Worm (Caenorhabditis elegans) whole organism, L4 larva: ENCODE data around the gene ZC116.5.

ENCODE experiments used
- D1046.2 ChIP-seq: fragments of 200-800 bp; sonication (Bioruptor generic); IDR thresholded peaks from 2 replicates; pipeline ENCODE4 v1.3.6; 2022; ENCODE audit warnings: missing genetic modification characterization, missing compliant biosample characterization
- F26F4.8 ChIP-seq: fragments of 200-800 bp; sonication (Bioruptor generic); conservative IDR thresholded peaks from 2 replicates; pipeline ENCODE4 v1.3.6; 2022; ENCODE audit warnings: missing genetic modification characterization, missing compliant biosample characterization
- R02D3.7 ChIP-seq: fragments of 150-350 bp; sonication (generic microtip); optimal IDR thresholded peaks from 3 replicates; lab custom pipeline; 2014; ENCODE audit warnings: missing biosample characterization, missing genetic modification characterization
- T26A8.4 ChIP-seq: fragments of 200-800 bp; sonication (Bioruptor generic); IDR thresholded peaks from 2 replicates; pipeline ENCODE4 v1.3.6; 2022; ENCODE audit warnings: missing genetic modification characterization, missing compliant biosample characterization
- Y105C5A.15 ChIP-seq: fragments of 200-800 bp; sonication (Bioruptor generic); IDR thresholded peaks from 2 replicates; pipeline ENCODE4 v1.3.6; 2022; ENCODE audit warnings: missing genetic modification characterization, missing compliant biosample characterization
- Y48G9A.11 ChIP-seq: fragments of 200-800 bp; sonication (Bioruptor generic); IDR thresholded peaks from 2 replicates; pipeline ENCODE4 v1.3.6; 2022; ENCODE audit warnings: missing genetic modification reagents, missing genetic modification characterization, missing compliant biosample characterization
- ZK546.5 ChIP-seq, 2 experiments: sonication (generic microtip); optimal IDR thresholded peaks; 2 replicates each; lab custom pipeline; 2017; ENCODE audit warnings: missing biosample characterization in 2 of 2, missing genetic modification characterization in 2 of 2
- aha-1 ChIP-seq: fragments of 150-350 bp; peaks from one replicate; lab custom pipeline; 2014; ENCODE audit warnings: missing biosample characterization, missing genetic modification characterization
- aly-2 ChIP-seq: sonication (generic microtip); optimal IDR thresholded peaks from 2 replicates; lab custom pipeline; 2018; ENCODE audit warnings: missing biosample characterization, missing genetic modification characterization
- ceh-28 ChIP-seq: fragments of 150-350 bp; optimal IDR thresholded peaks from 2 replicates; lab custom pipeline; 2014; ENCODE audit warnings: missing biosample characterization, missing genetic modification reagents, missing genetic modification characterization
- ceh-62 ChIP-seq: sonication (generic microtip); optimal IDR thresholded peaks from 2 replicates; lab custom pipeline; 2017; ENCODE audit warnings: missing biosample characterization, missing genetic modification characterization
- ceh-82 ChIP-seq: sonication (generic microtip); optimal IDR thresholded peaks from 2 replicates; lab custom pipeline; 2017; ENCODE audit warnings: missing biosample characterization, missing genetic modification characterization
- cey-2 ChIP-seq: sonication (generic microtip); optimal IDR thresholded peaks from 3 replicates; lab custom pipeline; 2017; ENCODE audit warnings: missing genetic modification characterization, mild to moderate bottlenecking, missing compliant biosample characterization, antibody characterized with exemption, borderline replicate concordance; ENCODE audit not compliant: insufficient read depth
- daf-12 ChIP-seq: fragments of 150-350 bp; optimal IDR thresholded peaks from 2 replicates; lab custom pipeline; 2014; ENCODE audit warnings: missing biosample characterization, missing genetic modification reagents, missing genetic modification characterization
- daf-16 ChIP-seq, 3 experiments: sonication (generic microtip); optimal IDR thresholded peaks; 2 replicates each; lab custom pipeline; 2016 to 2017; ENCODE audit warnings: missing genetic modification characterization in 3 of 3, missing genetic modification reagents in 3 of 3, mild to moderate bottlenecking in 2 of 3, missing compliant biosample characterization in 2 of 3, missing biosample characterization in 1 of 3, moderate library complexity in 1 of 3
- daf-19 ChIP-seq: fragments of 200-800 bp; sonication (Bioruptor generic); conservative IDR thresholded peaks from 2 replicates; pipeline ENCODE4 v1.3.6; 2022; ENCODE audit warnings: missing genetic modification characterization, missing compliant biosample characterization
- dmd-9 ChIP-seq: fragments of 200-800 bp; sonication (Bioruptor generic); IDR thresholded peaks from 2 replicates; pipeline ENCODE4 v1.3.6; 2022; ENCODE audit warnings: missing genetic modification reagents, missing genetic modification characterization, missing compliant biosample characterization
- dve-1 ChIP-seq: sonication (generic microtip); optimal IDR thresholded peaks from 2 replicates; lab custom pipeline; 2017; ENCODE audit warnings: antibody characterized with exemption, mild to moderate bottlenecking, missing genetic modification characterization, missing compliant biosample characterization; ENCODE audit not compliant: insufficient read depth
- egl-27 ChIP-seq: sonication (generic microtip); optimal IDR thresholded peaks from 3 replicates; lab custom pipeline; 2017; ENCODE audit warnings: missing biosample characterization, missing genetic modification reagents, missing genetic modification characterization
- fkh-10 ChIP-seq: fragments of 150-350 bp; optimal IDR thresholded peaks from 2 replicates; lab custom pipeline; 2014; ENCODE audit warnings: missing biosample characterization, missing genetic modification reagents, missing genetic modification characterization
- gei-8 ChIP-seq: fragments of 200-800 bp; sonication (Bioruptor generic); optimal IDR thresholded peaks from 2 replicates; lab custom pipeline; 2018; ENCODE audit warnings: mild to moderate bottlenecking, missing genetic modification characterization, missing compliant biosample characterization
- hlh-11 ChIP-seq: fragments of 200-800 bp; sonication (Bioruptor generic); optimal IDR thresholded peaks from 2 replicates; lab custom pipeline; 2018; ENCODE audit warnings: mild to moderate bottlenecking, missing genetic modification characterization, missing compliant biosample characterization
- hlh-30 ChIP-seq: sonication (generic microtip); optimal IDR thresholded peaks from 2 replicates; lab custom pipeline; 2017; ENCODE audit warnings: antibody characterized with exemption, mild to moderate bottlenecking, missing genetic modification characterization, missing compliant biosample characterization; ENCODE audit not compliant: insufficient read depth
- jun-1 ChIP-seq: fragments of 150-350 bp; optimal IDR thresholded peaks from 2 replicates; lab custom pipeline; 2014; ENCODE audit warnings: missing biosample characterization, missing genetic modification reagents, missing genetic modification characterization
- lim-7 ChIP-seq: fragments of 200-800 bp; sonication (Bioruptor generic); IDR thresholded peaks from 2 replicates; pipeline ENCODE4 v1.3.6; 2022; ENCODE audit warnings: missing genetic modification characterization, missing compliant biosample characterization
- lin-13 ChIP-seq: fragments of 150-350 bp; optimal IDR thresholded peaks from 2 replicates; lab custom pipeline; 2014; ENCODE audit warnings: missing biosample characterization, missing genetic modification reagents, missing genetic modification characterization
- lin-29 ChIP-seq: fragments of 200-800 bp; sonication (Bioruptor generic); IDR thresholded peaks from 2 replicates; pipeline ENCODE4 v1.3.6; 2022; ENCODE audit warnings: missing genetic modification reagents, missing genetic modification characterization, missing compliant biosample characterization
- madf-5 ChIP-seq, 2 experiments: fragments of 200-800 bp; sonication (Bioruptor generic); IDR thresholded peaks; 2 replicates each; pipeline ENCODE4 v1.3.6; 2022; ENCODE audit warnings: missing compliant biosample characterization in 2 of 2, missing genetic modification characterization in 2 of 2
- madf-9 ChIP-seq: fragments of 200-800 bp; sonication (Bioruptor generic); conservative IDR thresholded peaks from 2 replicates; pipeline ENCODE4 v1.3.6; 2022; ENCODE audit warnings: missing genetic modification reagents, missing genetic modification characterization, missing compliant biosample characterization
- mep-1 ChIP-seq: fragments of 150-350 bp; sonication (generic microtip); optimal IDR thresholded peaks from 3 replicates; lab custom pipeline; 2014; ENCODE audit warnings: missing biosample characterization, missing genetic modification characterization
- mes-2 ChIP-seq: sonication (generic microtip); optimal IDR thresholded peaks from 2 replicates; lab custom pipeline; 2016; ENCODE audit warnings: missing genotype, mild to moderate bottlenecking, missing genetic modification characterization, missing compliant biosample characterization; ENCODE audit not compliant: poor library complexity, severe bottlenecking
- mxl-3 ChIP-seq: fragments of 200-800 bp; sonication (Bioruptor generic); optimal IDR thresholded peaks from 2 replicates; lab custom pipeline; 2018; ENCODE audit warnings: mild to moderate bottlenecking, missing genetic modification characterization, missing compliant biosample characterization
- nhr-102 ChIP-seq: sonication (generic microtip); optimal IDR thresholded peaks from 2 replicates; lab custom pipeline; 2016; ENCODE audit warnings: mild to moderate bottlenecking, missing genetic modification characterization, moderate library complexity, missing compliant biosample characterization
- nhr-111 ChIP-seq: fragments of 200-800 bp; sonication (Bioruptor generic); optimal IDR thresholded peaks from 2 replicates; lab custom pipeline; 2018; ENCODE audit warnings: mild to moderate bottlenecking, missing genetic modification characterization, missing compliant biosample characterization
- nhr-237 ChIP-seq: sonication (generic microtip); optimal IDR thresholded peaks from 2 replicates; lab custom pipeline; 2017; ENCODE audit warnings: missing biosample characterization, missing genetic modification characterization
- nhr-28 ChIP-seq: fragments of 150-350 bp; optimal IDR thresholded peaks from 2 replicates; lab custom pipeline; 2014; ENCODE audit warnings: missing biosample characterization, missing genetic modification characterization
- nhr-42 ChIP-seq: fragments of 200-800 bp; sonication (Bioruptor generic); IDR thresholded peaks from 2 replicates; pipeline ENCODE4 v1.3.6; 2022; ENCODE audit warnings: missing genetic modification characterization, missing compliant biosample characterization
- nhr-48 ChIP-seq: sonication (generic microtip); optimal IDR thresholded peaks from 2 replicates; lab custom pipeline; 2016; ENCODE audit warnings: mild to moderate bottlenecking, missing genetic modification characterization, missing compliant biosample characterization
- nhr-6 ChIP-seq: fragments of 150-350 bp; optimal IDR thresholded peaks from 2 replicates; lab custom pipeline; 2014; ENCODE audit warnings: missing biosample characterization, missing genetic modification characterization
- nhr-77 ChIP-seq: fragments of 150-350 bp; optimal IDR thresholded peaks from 2 replicates; lab custom pipeline; 2014; ENCODE audit warnings: missing biosample characterization, missing genetic modification characterization
- php-3 ChIP-seq: fragments of 200-800 bp; sonication (Bioruptor generic); IDR thresholded peaks from 2 replicates; pipeline ENCODE4 v1.3.6; 2022; ENCODE audit warnings: missing genetic modification reagents, missing genetic modification characterization, missing compliant biosample characterization
- saeg-2 ChIP-seq: fragments of 200-800 bp; sonication (Bioruptor generic); IDR thresholded peaks from 2 replicates; pipeline ENCODE4 v1.3.6; 2022; ENCODE audit warnings: missing genetic modification reagents, missing genetic modification characterization, missing compliant biosample characterization
- sdz-12 ChIP-seq: fragments of 200-800 bp; sonication (Bioruptor generic); optimal IDR thresholded peaks from 2 replicates; lab custom pipeline; 2018; ENCODE audit warnings: mild to moderate bottlenecking, missing genetic modification characterization, missing compliant biosample characterization
- skn-1 ChIP-seq: fragments of 150-350 bp; optimal IDR thresholded peaks from 2 replicates; lab custom pipeline; 2014; ENCODE audit warnings: missing biosample characterization, missing genetic modification characterization
- snpc-4 ChIP-seq: fragments of 150-350 bp; optimal IDR thresholded peaks from 2 replicates; lab custom pipeline; 2014; ENCODE audit warnings: missing biosample characterization, missing genetic modification characterization
- spr-1 ChIP-seq: sonication (generic microtip); optimal IDR thresholded peaks from 2 replicates; lab custom pipeline; 2016; ENCODE audit warnings: mild to moderate bottlenecking, missing genetic modification characterization, missing compliant biosample characterization
- tag-97 ChIP-seq: fragments of 200-800 bp; sonication (Bioruptor generic); IDR thresholded peaks from 2 replicates; pipeline ENCODE4 v1.3.6; 2022; ENCODE audit warnings: missing genetic modification characterization, missing compliant biosample characterization
- unc-130 ChIP-seq: sonication (generic microtip); optimal IDR thresholded peaks from 2 replicates; lab custom pipeline; 2016; ENCODE audit warnings: missing genetic modification reagents, missing genetic modification characterization, missing compliant biosample characterization
- unc-39 ChIP-seq: sonication (generic microtip); optimal IDR thresholded peaks from 2 replicates; lab custom pipeline; 2017; ENCODE audit warnings: missing biosample characterization, missing genetic modification characterization
- zfp-2 ChIP-seq: sonication (generic microtip); optimal IDR thresholded peaks from 2 replicates; lab custom pipeline; 2016; ENCODE audit warnings: mild to moderate bottlenecking, missing genetic modification characterization, missing compliant biosample characterization
- zip-2 ChIP-seq: fragments of 150-350 bp; optimal IDR thresholded peaks from 2 replicates; lab custom pipeline; 2014; ENCODE audit warnings: missing biosample characterization, missing genetic modification characterization

ZC116.5 gene

DNA sequence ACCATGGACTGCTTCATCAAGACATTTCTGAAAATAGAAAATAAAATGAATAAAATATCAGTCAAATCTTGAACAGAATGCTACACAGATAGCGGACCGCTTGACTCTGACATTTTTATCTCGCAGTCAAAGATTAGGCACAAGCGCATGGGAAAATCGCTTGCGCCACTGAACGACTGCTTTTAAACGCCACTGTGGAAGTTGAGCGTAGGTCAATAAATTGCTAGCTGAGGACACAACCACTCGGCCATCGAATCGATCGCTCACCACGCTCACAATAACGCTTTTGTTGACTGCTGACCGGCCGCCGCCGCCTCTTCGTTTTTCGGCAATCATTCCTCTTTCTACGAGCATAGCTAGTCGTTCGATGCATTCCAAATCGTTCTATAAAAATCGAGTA is 12.0 kb downstream of the ZC116.5 start (continued):
- TF ChIP-seq madf-5 (GFP tag; IDR thresholded peaks at IDR 0.05; lab: Robert Waterston, UW) (peak; percentile 36 to 45; a peak in 1 of 4 replicates), Y105C5A.15 (no peak), zip-2 (tag; lab: Kevin White, UChicago) (peak; percentile 54), nhr-42 (GFP tag; lab: Robert Waterston, UW) (no peak), egl-27 (tag; lab: Kevin White, UChicago) (no peak), dve-1 (tag; lab: Kevin White, UChicago) (no peak), F26F4.8 (no peak), ZK546.5 (tag; optimal IDR thresholded peaks at IDR 0.05; lab: Kevin White, UChicago) (no peak), unc-39 (tag; lab: Kevin White, UChicago) (no peak), nhr-6 (tag; lab: Kevin White, UChicago) (peak; percentile 85), php-3 (GFP tag; lab: Robert Waterston, UW) (no peak), unc-130 (peak; percentile 30), skn-1 (no peak), snpc-4 (tag; lab: Kevin White, UChicago) (no peak), Y48G9A.11 (GFP tag; lab: Robert Waterston, UW) (peak; percentile 80), saeg-2 (peak; percentile 5; the same call in 1 of the 2 replicates), aha-1 (tag; lab: Kevin White, UChicago) (no peak), cey-2 (tag; lab: Kevin White, UChicago) (no peak), nhr-28 (peak; percentile 43), ceh-82 (tag; lab: Kevin White, UChicago) (no peak), mxl-3 (GFP tag; lab: Kevin White, UChicago) (peak; percentile 50), hlh-30 (tag; lab: Kevin White, UChicago) (no peak), madf-9 (peak; percentile 53; the same call in 1 of the 2 replicates), ceh-28 (tag; lab: Kevin White, UChicago) (no peak), aly-2 (tag; lab: Kevin White, UChicago) (no peak), nhr-77 (no peak), daf-19 (GFP tag; lab: Robert Waterston, UW) (no peak), sdz-12 (GFP tag; lab: Kevin White, UChicago) (no peak), zfp-2 (tag; lab: Kevin White, UChicago) (no peak), lin-29 (GFP tag; lab: Robert Waterston, UW) (no peak), mep-1 (peak; percentile 49), nhr-237 (tag; lab: Kevin White, UChicago) (no peak), daf-16 (GFP tag; optimal IDR thresholded peaks at IDR 0.05; lab: Kevin White, UChicago) (peak in 1 of 2 experiments; percentile 69), daf-16 (tag; optimal IDR thresholded peaks at IDR 0.05; lab: Kevin White, UChicago) (peak; percentile 76), spr-1 (tag; lab: Kevin White, UChicago) (peak; percentile 61), gei-8 (GFP tag; lab: Kevin White, UChicago) (peak; percentile 33), nhr-111 (peak; percentile 48), ceh-62 (tag; lab: Kevin White, UChicago) (no peak), nhr-48 (tag; lab: Kevin White, UChicago) (peak; percentile 34), dmd-9 (GFP tag; lab: Robert Waterston, UW) (0 out of 2 replicates have a peak, but pooled peaks have one; percentile 9), mes-2 (tag; lab: Kevin White, UChicago) (peak; percentile 77), lim-7 (GFP tag; lab: Robert Waterston, UW) (peak; percentile 84), hlh-11 (tag; lab: Kevin White, UChicago) (peak; percentile 47), tag-97 (GFP tag; lab: Robert Waterston, UW) (no peak), T26A8.4 (GFP tag; lab: Robert Waterston, UW) (peak; percentile 67; the same call in 1 of the 2 replicates), lin-13 (GFP tag; lab: Kevin White, UChicago) (peak; percentile 9), daf-12 (tag; lab: Kevin White, UChicago) (no peak), D1046.2 (GFP tag; lab: Robert Waterston, UW) (peak; percentile 83), R02D3.7 (tag; lab: Kevin White, UChicago) (no peak), nhr-102 (peak; percentile 49), fkh-10 (GFP tag; lab: Kevin White, UChicago) (no peak), jun-1 (tag; lab: Kevin White, UChicago) (no peak)
